Worm (Caenorhabditis elegans): ENCODE data around the gene Y50D4B.6.

DNA sequence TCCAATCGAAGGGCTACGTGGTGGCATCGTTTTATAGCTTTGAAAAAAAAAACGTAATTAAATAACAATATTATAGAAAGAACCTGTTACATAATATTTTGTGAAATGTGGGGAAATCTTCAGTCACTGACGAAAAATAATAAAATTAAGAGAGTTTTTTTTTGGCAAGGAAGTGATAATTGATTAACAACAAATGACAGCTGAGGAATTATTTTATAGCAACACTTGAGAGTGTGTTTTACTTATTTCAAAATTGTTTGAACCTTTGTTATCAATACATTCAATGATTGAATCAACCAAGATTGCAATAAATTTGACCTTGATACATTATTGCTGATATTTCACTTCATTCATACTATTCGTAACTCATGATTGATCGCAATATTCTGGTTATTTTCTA, at the start of gene Y50D4B.6:
- TF ChIP-seq nhr-10 (tag; optimal IDR thresholded peaks at IDR 0.05), result no peak
- TF ChIP-seq zag-1 (tag; optimal IDR thresholded peaks at IDR 0.05), result no peak
- TF ChIP-seq blmp-1 (tag; optimal IDR thresholded peaks at IDR 0.05; ENCODE audit: insufficient read depth), result no peak

All from whole organism, L2 larva.